Fruit fly (Drosophila melanogaster): ENCODE results near the gene nrv1.

Gene nrv1

dm6 chr2L:6786674-6787028 lies at the start of gene nrv1:
Gene nrv1 (minus strand): TSS chr2L:6786861.
- no peak for TF ChIP-seq noc (tag; optimal IDR thresholded peaks at IDR 0.05)

- TF ChIP-seq noc (tag; optimal IDR thresholded peaks at IDR 0.05): no peak
Measured at dm6 chr2L:6836114-6836513, 49.5 kb upstream of the nrv1 start.

- no peak for TF ChIP-seq noc (tag; optimal IDR thresholded peaks at IDR 0.05)
Measured at dm6 chr2L:6833661-6834073, 47.0 kb upstream of the nrv1 start.

dm6 chr2L:6830264-6830729 lies 43.6 kb upstream of the nrv1 start:
- no peak for TF ChIP-seq noc (tag; optimal IDR thresholded peaks at IDR 0.05)

dm6 chr2L:6827558-6828122 lies 41.0 kb upstream of the nrv1 start:
- peak; percentile 73 for TF ChIP-seq noc (tag; optimal IDR thresholded peaks at IDR 0.05)

dm6 chr2L:6826298-6826697 lies 39.6 kb upstream of the nrv1 start:
- no peak for TF ChIP-seq noc (tag; optimal IDR thresholded peaks at IDR 0.05)

dm6 chr2L:6822044-6822443 lies 35.4 kb upstream of the nrv1 start:
- TF ChIP-seq noc (tag; optimal IDR thresholded peaks at IDR 0.05): no peak

dm6 chr2L:6821631-6822030 lies 35.0 kb upstream of the nrv1 start, which contains the start of gene sens-2:
Gene sens-2 (plus strand): TSS chr2L:6821934.
- no peak for TF ChIP-seq noc (tag; optimal IDR thresholded peaks at IDR 0.05)

- peak; percentile 15 for TF ChIP-seq noc (tag; optimal IDR thresholded peaks at IDR 0.05)
Measured at dm6 chr2L:6819230-6820049, 32.8 kb upstream of the nrv1 start.

dm6 chr2L:6818357-6818756 lies 31.7 kb upstream of the nrv1 start:
- TF ChIP-seq noc (tag; optimal IDR thresholded peaks at IDR 0.05): no peak

dm6 chr2L:6817493-6817892 lies 30.8 kb upstream of the nrv1 start:
- TF ChIP-seq noc (tag; optimal IDR thresholded peaks at IDR 0.05): no peak

dm6 chr2L:6805783-6806182 lies 19.1 kb upstream of the nrv1 start, which contains the start of gene CG17375:
Gene CG17375 (minus strand): TSS chr2L:6805792.
- no peak for TF ChIP-seq noc (tag; optimal IDR thresholded peaks at IDR 0.05)

dm6 chr2L:6802740-6803139 lies 16.1 kb upstream of the nrv1 start, which contains the start of the genes CG17377 and Daao2:
Gene CG17377 (minus strand): TSS chr2L:6802840.
Gene Daao2 (plus strand): TSS chr2L:6803011.
- no peak for TF ChIP-seq noc (tag; optimal IDR thresholded peaks at IDR 0.05)

- TF ChIP-seq noc (tag; optimal IDR thresholded peaks at IDR 0.05): no peak
Measured at dm6 chr2L:6800794-6801193, 14.1 kb upstream of the nrv1 start, which contains the start of gene CG17376. Gene CG17376 (minus strand): TSS chr2L:6800894.

dm6 chr2L:6799551-6799950 lies 12.9 kb upstream of the nrv1 start:
- TF ChIP-seq noc (tag; optimal IDR thresholded peaks at IDR 0.05): no peak

- TF ChIP-seq noc (tag; optimal IDR thresholded peaks at IDR 0.05): no peak
Measured at dm6 chr2L:6798762-6799246, 12.1 kb upstream of the nrv1 start, which contains the start of the genes nrv2 and CG43610. Gene nrv2 (minus strand): TSS chr2L:6798862. Gene CG43610 (plus strand): TSS chr2L:6799196.

dm6 chr2L:6797408-6797807 lies 10.7 kb upstream of the nrv1 start:
- TF ChIP-seq noc (tag; optimal IDR thresholded peaks at IDR 0.05): no peak

All from whole organism, larva.